Worm (Caenorhabditis elegans) whole organism, L1 larva: Measurements from ENCODE around the gene K05B2.4.

Experiments
- C16A3.4 ChIP-seq: fragments of 150-350 bp; optimal IDR thresholded peaks from 2 replicates; lab custom pipeline; 2014; ENCODE audit warnings: missing biosample characterization, missing genetic modification characterization
- C34B4.2 ChIP-seq: sonication (generic microtip); optimal IDR thresholded peaks from 2 replicates; lab custom pipeline; 2017; ENCODE audit warnings: mild to moderate bottlenecking, missing genetic modification characterization, missing compliant biosample characterization
- F16B12.6 ChIP-seq: fragments of 150-350 bp; optimal IDR thresholded peaks from 2 replicates; lab custom pipeline; 2014; ENCODE audit warnings: missing biosample characterization, missing genetic modification characterization
- Y116A8C.19 ChIP-seq: sonication (generic microtip); optimal IDR thresholded peaks from 2 replicates; lab custom pipeline; 2016; ENCODE audit warnings: missing compliant biosample characterization, missing genetic modification characterization, borderline replicate concordance
- alr-1 ChIP-seq: fragments of 200-800 bp; sonication (Bioruptor generic); optimal IDR thresholded peaks from 2 replicates; lab custom pipeline; 2018; ENCODE audit warnings: borderline replicate concordance, mild to moderate bottlenecking, missing genetic modification characterization, missing compliant biosample characterization
- aly-2 ChIP-seq: fragments of 150-350 bp; optimal IDR thresholded peaks from 2 replicates; lab custom pipeline; 2014; ENCODE audit warnings: missing biosample characterization, missing genetic modification characterization
- ama-1 ChIP-seq: fragments of 150-350 bp; optimal IDR thresholded peaks from 2 replicates; lab custom pipeline; 2014
- blmp-1 ChIP-seq: fragments of 150-350 bp; optimal IDR thresholded peaks from 2 replicates; lab custom pipeline; 2014; ENCODE audit warnings: missing biosample characterization, missing genetic modification characterization
- ceh-88 ChIP-seq: fragments of 200-800 bp; sonication (Bioruptor generic); IDR thresholded peaks from 2 replicates; pipeline ENCODE4 v1.3.6; 2022; ENCODE audit warnings: missing genetic modification characterization, missing compliant biosample characterization
- ceh-90 ChIP-seq: sonication (generic microtip); optimal IDR thresholded peaks from 2 replicates; lab custom pipeline; 2016; ENCODE audit warnings: missing genetic modification characterization, missing compliant biosample characterization
- ces-1 ChIP-seq: fragments of 150-350 bp; optimal IDR thresholded peaks from 2 replicates; lab custom pipeline; 2014; ENCODE audit warnings: missing biosample characterization, missing genetic modification reagents, missing genetic modification characterization
- dpl-1 ChIP-seq, 3 experiments: fragments of 150-350 bp in 2 of 3; sonication (generic microtip) in 1 of 3; optimal IDR thresholded peaks; 2 replicates each; lab custom pipeline; 2014 to 2017; ENCODE audit warnings: missing biosample characterization in 3 of 3, missing genetic modification characterization in 3 of 3, missing genetic modification reagents in 3 of 3
- efl-3 ChIP-seq: fragments of 200-800 bp; sonication (Bioruptor generic); optimal IDR thresholded peaks from 2 replicates; lab custom pipeline; 2018; ENCODE audit warnings: mild to moderate bottlenecking, missing genetic modification characterization, missing compliant biosample characterization
- egl-13 ChIP-seq: sonication (generic microtip); optimal IDR thresholded peaks from 2 replicates; lab custom pipeline; 2016; ENCODE audit warnings: missing genotype, missing genetic modification reagents, missing genetic modification characterization, missing compliant biosample characterization
- elt-2 ChIP-seq: sonication (generic microtip); optimal IDR thresholded peaks from 2 replicates; lab custom pipeline; 2016; ENCODE audit warnings: missing genetic modification characterization, mild to moderate bottlenecking, inconsistent platforms, missing compliant biosample characterization, missing genetic modification reagents
- fkh-10 ChIP-seq: sonication (generic microtip); optimal IDR thresholded peaks from 2 replicates; lab custom pipeline; 2017; ENCODE audit warnings: missing biosample characterization, missing genetic modification reagents, missing genetic modification characterization
- fos-1 ChIP-seq: fragments of 150-350 bp; optimal IDR thresholded peaks from 2 replicates; lab custom pipeline; 2014; ENCODE audit warnings: missing biosample characterization, missing genetic modification characterization
- hlh-17 ChIP-seq: fragments of 200-800 bp; sonication (Bioruptor generic); optimal IDR thresholded peaks from 2 replicates; lab custom pipeline; 2018; ENCODE audit warnings: missing genetic modification characterization, mild to moderate bottlenecking, missing compliant biosample characterization, moderate library complexity, borderline replicate concordance
- hlh-4 ChIP-seq: sonication (generic microtip); optimal IDR thresholded peaks from 2 replicates; lab custom pipeline; 2016; ENCODE audit warnings: mild to moderate bottlenecking, missing genetic modification characterization, missing compliant biosample characterization
- hpl-2 ChIP-seq: fragments of 150-350 bp; optimal IDR thresholded peaks from 2 replicates; lab custom pipeline; 2014; ENCODE audit warnings: missing biosample characterization, missing genetic modification reagents, missing genetic modification characterization
- jun-1 ChIP-seq: fragments of 150-350 bp; optimal IDR thresholded peaks from 2 replicates; lab custom pipeline; 2014; ENCODE audit warnings: missing biosample characterization, missing genetic modification reagents, missing genetic modification characterization
- lin-13 ChIP-seq: fragments of 150-350 bp; optimal IDR thresholded peaks from 2 replicates; lab custom pipeline; 2014; ENCODE audit warnings: missing biosample characterization, missing genetic modification reagents, missing genetic modification characterization
- lin-14 ChIP-seq: fragments of 200-800 bp; sonication (Bioruptor generic); optimal IDR thresholded peaks from 2 replicates; lab custom pipeline; 2018; ENCODE audit warnings: mild to moderate bottlenecking, missing genetic modification characterization, moderate library complexity, missing compliant biosample characterization
- lin-15B ChIP-seq: fragments of 150-350 bp; sonication (generic microtip); optimal IDR thresholded peaks from 3 replicates; lab custom pipeline; 2014; ENCODE audit warnings: missing biosample characterization, missing genetic modification characterization
- mab-9 ChIP-seq: fragments of 200-800 bp; sonication (Bioruptor generic); IDR thresholded peaks from 2 replicates; pipeline ENCODE4 v1.3.6; 2022; ENCODE audit warnings: missing genetic modification reagents, missing genetic modification characterization, missing compliant biosample characterization
- mdl-1 ChIP-seq, 2 experiments: fragments of 150-350 bp; optimal IDR thresholded peaks; 2 replicates each; lab custom pipeline; 2014 to 2017; ENCODE audit warnings: missing biosample characterization in 2 of 2, missing genetic modification characterization in 2 of 2, inconsistent platforms in 1 of 2
- mep-1 ChIP-seq: fragments of 150-350 bp; optimal IDR thresholded peaks from 2 replicates; lab custom pipeline; 2014; ENCODE audit warnings: missing biosample characterization, missing genetic modification characterization
- nhr-11 ChIP-seq: fragments of 150-350 bp; optimal IDR thresholded peaks from 2 replicates; lab custom pipeline; 2014; ENCODE audit warnings: missing biosample characterization, missing genetic modification characterization
- nhr-12 ChIP-seq: sonication (generic microtip); optimal IDR thresholded peaks from 2 replicates; lab custom pipeline; 2017; ENCODE audit warnings: missing biosample characterization, missing genetic modification characterization
- nhr-20 ChIP-seq: sonication (generic microtip); optimal IDR thresholded peaks from 2 replicates; lab custom pipeline; 2016; ENCODE audit warnings: mild to moderate bottlenecking, missing genetic modification characterization, missing compliant biosample characterization
- nhr-28 ChIP-seq: fragments of 150-350 bp; optimal IDR thresholded peaks from 2 replicates; lab custom pipeline; 2014; ENCODE audit warnings: missing biosample characterization, missing genetic modification characterization
- nhr-71 ChIP-seq: sonication (generic microtip); optimal IDR thresholded peaks from 2 replicates; lab custom pipeline; 2016; ENCODE audit warnings: mild to moderate bottlenecking, missing genetic modification characterization, moderate library complexity, missing compliant biosample characterization
- nhr-76 ChIP-seq: sonication (generic microtip); optimal IDR thresholded peaks from 2 replicates; lab custom pipeline; 2017; ENCODE audit warnings: missing biosample characterization, missing genetic modification characterization
- nhr-77 ChIP-seq: fragments of 150-350 bp; optimal IDR thresholded peaks from 2 replicates; lab custom pipeline; 2014; ENCODE audit warnings: missing biosample characterization, missing genetic modification characterization
- nhr-85 ChIP-seq: sonication (generic microtip); peaks from one replicate; lab custom pipeline; 2016; ENCODE audit warnings: missing genetic modification characterization, inconsistent platforms, missing compliant biosample characterization
- pag-3 ChIP-seq: sonication (generic microtip); optimal IDR thresholded peaks from 2 replicates; lab custom pipeline; 2017; ENCODE audit warnings: missing genetic modification characterization, mild to moderate bottlenecking, missing compliant biosample characterization, antibody characterized with exemption, borderline replicate concordance; ENCODE audit not compliant: insufficient read depth
- pqm-1 ChIP-seq: sonication (generic microtip); optimal IDR thresholded peaks from 3 replicates; lab custom pipeline; 2017; ENCODE audit warnings: missing biosample characterization, missing genetic modification characterization
- skn-1 ChIP-seq: fragments of 150-350 bp; optimal IDR thresholded peaks from 2 replicates; lab custom pipeline; 2014; ENCODE audit warnings: missing biosample characterization, missing genetic modification characterization
- snpc-4 ChIP-seq: fragments of 150-350 bp; optimal IDR thresholded peaks from 2 replicates; lab custom pipeline; 2014; ENCODE audit warnings: missing biosample characterization, missing genetic modification characterization
- snu-23 ChIP-seq: sonication (generic microtip); optimal IDR thresholded peaks from 2 replicates; lab custom pipeline; 2016; ENCODE audit warnings: missing genetic modification characterization, missing compliant biosample characterization
- sox-4 ChIP-seq: sonication (generic microtip); optimal IDR thresholded peaks from 2 replicates; lab custom pipeline; 2016; ENCODE audit warnings: missing genetic modification characterization, missing compliant biosample characterization
- sptf-1 ChIP-seq: fragments of 150-350 bp; optimal IDR thresholded peaks from 2 replicates; lab custom pipeline; 2014; ENCODE audit warnings: missing biosample characterization, missing genetic modification characterization
- sup-37 ChIP-seq: fragments of 200-800 bp; sonication (Bioruptor generic); optimal IDR thresholded peaks from 2 replicates; lab custom pipeline; 2018; ENCODE audit warnings: mild to moderate bottlenecking, missing genetic modification characterization, missing compliant biosample characterization
- swsn-7 ChIP-seq: sonication (generic microtip); optimal IDR thresholded peaks from 2 replicates; lab custom pipeline; 2016; ENCODE audit warnings: missing genetic modification characterization, missing compliant biosample characterization
- tbx-2 ChIP-seq: sonication (generic microtip); optimal IDR thresholded peaks from 2 replicates; lab custom pipeline; 2016; ENCODE audit warnings: missing genetic modification characterization, missing compliant biosample characterization
- tlp-1 ChIP-seq: fragments of 150-350 bp; optimal IDR thresholded peaks from 2 replicates; lab custom pipeline; 2014; ENCODE audit warnings: missing biosample characterization, missing genetic modification characterization
- unc-130 ChIP-seq: fragments of 150-350 bp; optimal IDR thresholded peaks from 2 replicates; lab custom pipeline; 2017; ENCODE audit warnings: missing biosample characterization, missing genetic modification characterization, inconsistent platforms
- unc-30 ChIP-seq: sonication (generic microtip); optimal IDR thresholded peaks from 2 replicates; lab custom pipeline; 2017; ENCODE audit warnings: missing biosample characterization, missing genetic modification characterization
- unc-86 ChIP-seq: sonication (generic microtip); optimal IDR thresholded peaks from 2 replicates; lab custom pipeline; 2016; ENCODE audit warnings: missing genetic modification characterization, missing compliant biosample characterization
- unc-98 ChIP-seq: fragments of 200-800 bp; sonication (Bioruptor generic); IDR thresholded peaks from 2 replicates; pipeline ENCODE4 v1.3.6; 2022; ENCODE audit warnings: missing genetic modification characterization, missing compliant biosample characterization
- xbp-1 ChIP-seq: sonication (generic microtip); optimal IDR thresholded peaks from 2 replicates; lab custom pipeline; 2016; ENCODE audit warnings: missing genetic modification characterization, missing compliant biosample characterization
- zag-1 ChIP-seq: fragments of 150-350 bp; optimal IDR thresholded peaks from 2 replicates; lab custom pipeline; 2014; ENCODE audit warnings: missing biosample characterization, missing genetic modification characterization
- zip-4 ChIP-seq: fragments of 200-800 bp; sonication (Bioruptor generic); optimal IDR thresholded peaks from 2 replicates; lab custom pipeline; 2018; ENCODE audit warnings: mild to moderate bottlenecking, missing genetic modification characterization, moderate library complexity, missing compliant biosample characterization
- ztf-11 ChIP-seq, 2 experiments: sonication (generic microtip); optimal IDR thresholded peaks; 2 replicates each; lab custom pipeline; 2016 to 2017; ENCODE audit warnings: missing genetic modification characterization in 2 of 2, missing biosample characterization in 1 of 2, missing compliant biosample characterization in 1 of 2
- ztf-4 ChIP-seq: fragments of 150-350 bp; optimal IDR thresholded peaks from 2 replicates; lab custom pipeline; 2014; ENCODE audit warnings: missing biosample characterization, missing genetic modification characterization

Gene K05B2.4

ce11 chrX:4957259-4957658 lies 36.5 kb upstream of the K05B2.4 start, which contains the start of gene M03F4.4 (continued):
- TF ChIP-seq nhr-71 (tag; lab: Kevin White, UChicago) (peak; percentile 94), snpc-4 (no peak), xbp-1 (tag; lab: Kevin White, UChicago) (peak; percentile 62), mab-9 (no peak), lin-13 (GFP tag; lab: Kevin White, UChicago) (no peak), ztf-11 (tag; optimal IDR thresholded peaks at IDR 0.05; lab: Kevin White, UChicago) (no peak), sptf-1 (tag; lab: Kevin White, UChicago) (no peak), sox-4 (tag; lab: Kevin White, UChicago) (no peak), C34B4.2 (tag; lab: Kevin White, UChicago) (no peak), snu-23 (GFP tag; lab: Kevin White, UChicago) (peak; percentile 70), unc-130 (peak; percentile 58), Y116A8C.19 (no peak), egl-13 (tag; lab: Kevin White, UChicago) (no peak), pqm-1 (tag; lab: Kevin White, UChicago) (no peak), unc-86 (tag; lab: Kevin White, UChicago) (no peak), zag-1 (tag; lab: Kevin White, UChicago) (no peak), ztf-4 (peak; percentile 34), nhr-28 (no peak), nhr-11 (tag; lab: Kevin White, UChicago) (peak; percentile 40), unc-98 (GFP tag; lab: Robert Waterston, UW) (no peak), unc-30 (no peak), hlh-17 (no peak), tbx-2 (peak; percentile 79), dpl-1 (GFP tag; optimal IDR thresholded peaks at IDR 0.05; lab: Kevin White, UChicago) (no peak), nhr-77 (peak; percentile 62), skn-1 (no peak), fos-1 (tag; lab: Kevin White, UChicago) (no peak), jun-1 (tag; lab: Kevin White, UChicago) (no peak), lin-15B (tag; lab: Kevin White, UChicago) (no peak), zip-4 (GFP tag; lab: Kevin White, UChicago) (no peak), nhr-12 (no peak), elt-2 (tag; lab: Kevin White, UChicago) (no peak), hpl-2 (no peak), nhr-20 (tag; lab: Kevin White, UChicago) (peak; percentile 79), ceh-88 (no peak), nhr-85 (no peak), nhr-76 (no peak), F16B12.6 (tag; lab: Kevin White, UChicago) (no peak), swsn-7 (tag; lab: Kevin White, UChicago) (peak; percentile 71), ceh-90 (no peak), hlh-4 (tag; lab: Kevin White, UChicago) (no peak), aly-2 (tag; lab: Kevin White, UChicago) (no peak), C16A3.4 (tag; lab: Kevin White, UChicago) (no peak), sup-37 (GFP tag; lab: Kevin White, UChicago) (peak; percentile 65), fkh-10 (GFP tag; lab: Kevin White, UChicago) (no peak), alr-1 (no peak), efl-3 (GFP tag; lab: Kevin White, UChicago) (no peak), lin-14 (GFP tag; lab: Kevin White, UChicago) (peak; percentile 87), mep-1 (no peak), ama-1 (lab: Kevin White, UChicago) (no peak), mdl-1 (tag; optimal IDR thresholded peaks at IDR 0.05; lab: Kevin White, UChicago) (no peak), ces-1 (GFP tag; lab: Kevin White, UChicago) (no peak), pag-3 (tag; lab: Kevin White, UChicago) (peak; percentile 99), tlp-1 (tag; lab: Kevin White, UChicago) (no peak), blmp-1 (no peak)
